Fruit fly (Drosophila melanogaster) whole organism, prepupa: ENCODE measurements around the gene Pten.

ENCODE experiments used
- CG16779 ChIP-seq: fragments of 200-800 bp; sonication (Bioruptor generic); optimal IDR thresholded peaks from 3 replicates; lab custom pipeline; 2017; ENCODE audit warnings: missing biosample characterization, mild to moderate bottlenecking, missing genetic modification characterization
- CG3032 ChIP-seq: fragments of 200-800 bp; optimal IDR thresholded peaks from 2 replicates; lab custom pipeline; 2019; ENCODE audit warnings: missing biosample characterization, mild to moderate bottlenecking, missing genetic modification characterization, moderate library complexity
- CG8632 ChIP-seq: fragments of 200-800 bp; sonication (Bioruptor generic); optimal IDR thresholded peaks from 3 replicates; lab custom pipeline; 2016; ENCODE audit warnings: missing biosample characterization, missing genetic modification characterization

DNA sequence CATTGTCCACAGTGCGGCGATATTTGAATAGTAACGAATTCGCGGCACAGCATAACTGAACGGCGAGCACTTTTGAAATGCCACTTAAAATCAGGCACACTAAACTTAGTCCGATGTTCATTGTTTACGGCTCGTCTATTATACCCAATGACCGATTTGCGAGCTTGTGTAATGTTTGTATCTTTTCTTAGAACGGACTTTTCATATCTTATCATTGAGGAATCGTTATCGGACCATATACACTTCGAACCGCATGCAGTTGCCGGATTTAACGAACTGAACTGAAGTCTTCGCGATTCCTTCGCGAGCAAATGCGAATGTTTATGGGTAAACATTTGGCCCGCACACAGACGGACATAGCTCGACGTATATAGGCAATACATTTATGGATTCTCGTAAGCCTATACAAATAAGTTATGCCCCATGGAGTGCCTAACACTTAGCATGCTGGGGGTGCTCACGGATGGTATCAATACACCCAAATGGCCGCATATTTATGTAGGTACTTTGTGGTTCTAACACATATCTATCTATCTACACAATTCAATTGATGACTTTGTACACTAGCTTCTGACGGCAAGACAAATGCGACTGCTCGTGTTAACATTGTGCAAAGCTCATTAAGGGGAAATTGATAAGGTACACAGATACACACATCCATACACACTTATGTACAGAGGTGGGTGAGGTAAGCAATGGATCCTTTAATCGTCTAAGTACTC lies 23.0 kb downstream of the Pten start, which contains the start of gene mthl15:
- TF ChIP-seq CG3032 (tag; lab: Kevin White, UChicago) (no peak), CG16779 (tag; lab: Kevin White, UChicago) (no peak), CG8632 (GFP tag; lab: Kevin White, UChicago) (no peak)
